Fruit fly (Drosophila melanogaster): ENCODE results near the gene CG31145.

The CG31145 gene

dm6 chr3R:23657357-23658318 is 11.8 kb downstream of the CG31145 start (continued):
- TF ChIP-seq zen (tag; optimal IDR thresholded peaks at IDR 0.05) (peak; percentile 54), chn (GFP tag; optimal IDR thresholded peaks at IDR 0.05) (no peak), ssp (GFP tag; IDR thresholded peaks at IDR 0.05) (no peak), CG11093 (GFP tag; IDR thresholded peaks at IDR 0.05) (no peak), MESR4 (GFP tag; optimal IDR thresholded peaks at IDR 0.05) (no peak), CG14441 (GFP tag; IDR thresholded peaks at IDR 0.05) (no peak), Sox100B (GFP tag; optimal IDR thresholded peaks at IDR 0.05) (peak; percentile 67), Sin3A (optimal IDR thresholded peaks at IDR 0.05) (no peak), Ets65A (GFP tag) (peak; percentile 63), CG10147 (GFP tag; optimal IDR thresholded peaks at IDR 0.05) (peak; percentile 50), Six4 (GFP tag; optimal IDR thresholded peaks at IDR 0.05) (no peak), D19B (GFP tag; optimal IDR thresholded peaks at IDR 0.05) (peak; percentile 62), CG34422 (GFP tag; IDR thresholded peaks at IDR 0.05) (0 out of 3 replicates have a peak, but pooled peaks have one; percentile 25), cato (GFP tag; optimal IDR thresholded peaks at IDR 0.05; ENCODE audit: borderline replicate concordance) (peak; percentile 6), Dip2 (GFP tag; IDR thresholded peaks at IDR 0.05) (no peak), D (optimal IDR thresholded peaks at IDR 0.05) (no peak), D (GFP tag; optimal IDR thresholded peaks at IDR 0.05) (peak; percentile 75), nerfin-1 (tag; optimal IDR thresholded peaks at IDR 0.05) (peak; percentile 76), shn (GFP tag; optimal IDR thresholded peaks at IDR 0.05) (peak; percentile 66), CG11695 (GFP tag; IDR thresholded peaks at IDR 0.05) (peak; percentile 21; the same call in 2 of the 3 replicates), Sry-δ (GFP tag; optimal IDR thresholded peaks at IDR 0.05) (peak; percentile 33), CG10321 (GFP tag; IDR thresholded peaks at IDR 0.05) (no peak), CG10431 (GFP tag; optimal IDR thresholded peaks at IDR 0.05) (peak; percentile 72), CG12236 (GFP tag; optimal IDR thresholded peaks at IDR 0.05) (peak; percentile 80), knrl (GFP tag; IDR thresholded peaks at IDR 0.05; ENCODE audit: partially characterized antibody) (no peak), Taf1 (GFP tag; IDR thresholded peaks at IDR 0.05) (no peak), vfl (GFP tag; optimal IDR thresholded peaks at IDR 0.05) (no peak), CG8388 (GFP tag; optimal IDR thresholded peaks at IDR 0.05) (peak; percentile 3), Gsc (GFP tag; IDR thresholded peaks at IDR 0.05) (no peak), CG9817 (tag; optimal IDR thresholded peaks at IDR 0.05) (no peak), CG2129 (GFP tag; IDR thresholded peaks at IDR 0.05; ENCODE audit: partially characterized antibody) (no peak), Ada2b (GFP tag; IDR thresholded peaks at IDR 0.05) (no peak; the same call in 1 of the 2 replicates), exex (tag; optimal IDR thresholded peaks at IDR 0.05) (peak; percentile 28), ewg (GFP tag; optimal IDR thresholded peaks at IDR 0.05) (peak; percentile 58), CG6791 (GFP tag; IDR thresholded peaks at IDR 0.05; ENCODE audit: partially characterized antibody) (no peak), Mad (GFP tag; optimal IDR thresholded peaks at IDR 0.05) (peak; percentile 30), Gug (GFP tag; IDR thresholded peaks at IDR 0.05) (no peak), CG3995 (GFP tag; optimal IDR thresholded peaks at IDR 0.05) (no peak), BtbVII (GFP tag; optimal IDR thresholded peaks at IDR 0.05) (peak; percentile 50), Poxn (GFP tag; IDR thresholded peaks at IDR 0.05) (no peak), yki (optimal IDR thresholded peaks at IDR 0.05) (no peak), tll (GFP tag; optimal IDR thresholded peaks at IDR 0.05) (peak in 1 of 2 experiments; percentile 76), CG3838 (GFP tag; optimal IDR thresholded peaks at IDR 0.05) (peak; percentile 72), corto (GFP tag; optimal IDR thresholded peaks at IDR 0.05) (no peak), CG17829 (tag; optimal IDR thresholded peaks at IDR 0.05) (no peak), Dp (GFP tag; optimal IDR thresholded peaks at IDR 0.05) (no peak), CG14050 (GFP tag; IDR thresholded peaks at IDR 0.05) (0 out of 3 replicates have a peak, but pooled peaks have one; percentile 35), HLH3B (GFP tag; IDR thresholded peaks at IDR 0.05) (peak; percentile 27; the same call in 1 of the 2 replicates), vnd (GFP tag; IDR thresholded peaks at IDR 0.05; ENCODE audit: partially characterized antibody) (no peak)

Measured in whole organism, embryonic.